Fruit fly (Drosophila melanogaster) whole organism: Measurements from ENCODE around the gene TrissinR.

Experiments used
- Dll ChIP-seq: fragments of >200 bp; optimal IDR thresholded peaks from 2 replicates; lab custom pipeline; 2017
- EcR ChIP-seq, 2 experiments: fragments of >200 bp; optimal IDR thresholded peaks; 2 replicates each; lab custom pipeline; 2017; ENCODE audit warnings: missing biosample characterization in 2 of 2, missing genetic modification characterization in 2 of 2, missing genetic modification reagents in 2 of 2
- psq ChIP-seq: fragments of >200 bp; optimal IDR thresholded peaks from 2 replicates; lab custom pipeline; 2017

DNA sequence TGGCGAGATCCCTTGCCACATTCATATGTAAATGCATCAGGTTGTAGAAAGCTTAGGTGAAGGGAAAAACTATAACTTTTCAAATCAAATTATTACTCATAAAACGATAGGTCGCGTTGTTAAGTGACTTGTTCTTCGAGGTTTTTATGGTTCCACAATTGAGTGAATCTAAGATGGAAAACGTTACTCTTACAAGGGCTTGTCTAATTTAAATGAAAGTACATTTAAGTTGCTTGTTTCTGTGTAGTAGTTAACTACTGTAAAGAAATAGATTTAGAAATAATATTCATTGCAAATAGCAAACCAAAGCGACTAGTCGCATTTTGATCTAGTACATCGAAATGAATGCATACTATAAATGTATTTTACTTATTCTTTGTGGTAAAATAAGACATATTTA, 59.6 kb downstream of the TrissinR start, which contains the start of gene CG44574:
- TF ChIP-seq Dll (lab: Kevin White, UChicago) (no peak), psq (lab: Kevin White, UChicago) (no peak), EcR (GFP tag; optimal IDR thresholded peaks at IDR 0.05; lab: Kevin White, UChicago) (no peak)
